Worm (Caenorhabditis elegans) whole organism, L4/young adult: ENCODE measurements around the gene Y38A10A.11.

Source experiments
- W03F9.2 ChIP-seq: fragments of 150-350 bp; optimal IDR thresholded peaks from 2 replicates; lab custom pipeline; 2014; ENCODE audit warnings: missing biosample characterization, missing genetic modification characterization
- dao-5 ChIP-seq: sonication (generic microtip); optimal IDR thresholded peaks from 2 replicates; lab custom pipeline; 2016; ENCODE audit warnings: missing genotype, missing genetic modification characterization, moderate library complexity, missing compliant biosample characterization
- him-1 ChIP-seq: sonication (generic microtip); optimal IDR thresholded peaks from 2 replicates; lab custom pipeline; 2016; ENCODE audit warnings: missing genotype, missing genetic modification reagents, missing genetic modification characterization, missing compliant biosample characterization

DNA sequence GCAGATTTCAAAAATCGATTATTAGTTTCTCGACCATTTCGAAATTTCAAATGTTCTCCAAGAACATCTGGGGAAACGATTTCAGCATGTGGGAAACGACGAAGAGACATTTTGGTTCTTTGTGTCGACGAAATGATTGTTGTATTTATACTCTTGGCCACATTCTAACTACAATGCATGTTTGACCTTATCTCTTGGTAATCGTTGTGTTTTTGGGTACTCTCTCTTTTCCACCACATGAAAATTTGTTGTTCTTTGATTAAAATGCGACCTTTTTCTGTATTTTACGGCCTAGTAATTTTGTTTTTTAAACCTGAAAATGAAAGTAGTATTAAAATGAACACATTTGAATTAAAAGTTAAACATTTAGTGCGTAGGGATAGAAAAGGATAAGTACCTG is 9.5 kb upstream of the Y38A10A.11 start, which contains the start of gene F17A9.5:
- no peak for TF ChIP-seq him-1 (tag; lab: Kevin White, UChicago)
- TF ChIP-seq dao-5: no peak
- TF ChIP-seq W03F9.2 (tag; lab: Kevin White, UChicago): no peak
